Fruit fly (Drosophila melanogaster) whole organism, embryonic: ENCODE measurements around the gene CG14079.

Experiments
- BEAF-32 ChIP-seq: fragments of 200-800 bp; sonication (Bioruptor generic); optimal IDR thresholded peaks from 3 replicates; lab custom pipeline; 2017; ENCODE audit warnings: missing biosample characterization, missing genetic modification characterization, mild to moderate bottlenecking, moderate library complexity, missing genetic modification reagents
- Bgb ChIP-seq: fragments of 200-800 bp; sonication (Bioruptor generic); IDR thresholded peaks from 2 replicates; pipeline ENCODE4 v1.3.6; 2022; ENCODE audit warnings: missing biosample characterization, missing genetic modification characterization; ENCODE audit not compliant: partially characterized antibody
- CG10366 ChIP-seq: fragments of 200-800 bp; sonication (Bioruptor generic); IDR thresholded peaks from 2 replicates; pipeline ENCODE4 v1.3.6; 2022; ENCODE audit warnings: missing biosample characterization, missing genetic modification characterization
- CG10565 ChIP-seq: fragments of 200-800 bp; sonication (Bioruptor generic); optimal IDR thresholded peaks from 3 replicates; lab custom pipeline; 2016; ENCODE audit warnings: missing biosample characterization, mild to moderate bottlenecking, missing genetic modification characterization
- CG16815 ChIP-seq: fragments of 200-800 bp; sonication (Bioruptor generic); optimal IDR thresholded peaks from 3 replicates; lab custom pipeline; 2017; ENCODE audit warnings: missing biosample characterization, mild to moderate bottlenecking, missing genetic modification characterization
- CG17568 ChIP-seq: fragments of 200-800 bp; sonication (Bioruptor generic); optimal IDR thresholded peaks from 2 replicates; lab custom pipeline; 2018; ENCODE audit warnings: missing biosample characterization, mild to moderate bottlenecking, missing genetic modification characterization, moderate library complexity
- CG9437 ChIP-seq: fragments of 200-800 bp; sonication (Bioruptor generic); optimal IDR thresholded peaks from 2 replicates; lab custom pipeline; 2018; ENCODE audit warnings: missing biosample characterization, mild to moderate bottlenecking, missing genetic modification characterization
- knrl ChIP-seq: fragments of 200-800 bp; sonication (Bioruptor generic); IDR thresholded peaks from 3 replicates; pipeline ENCODE4 v1.3.6; 2022; ENCODE audit warnings: missing biosample characterization, missing genetic modification characterization; ENCODE audit not compliant: partially characterized antibody
- repo ChIP-seq: fragments of 200-800 bp; sonication (Bioruptor generic); optimal IDR thresholded peaks from 2 replicates; lab custom pipeline; 2016; ENCODE audit warnings: missing biosample characterization, missing genetic modification characterization
- tup ChIP-seq: fragments of 200-800 bp; sonication (Bioruptor generic); optimal IDR thresholded peaks from 2 replicates; lab custom pipeline; 2016; ENCODE audit warnings: missing biosample characterization, mild to moderate bottlenecking, missing genetic modification characterization, moderate library complexity
- unc-4 ChIP-seq: fragments of 200-800 bp; sonication (Bioruptor generic); IDR thresholded peaks from 2 replicates; pipeline ENCODE4 v1.3.6; 2022; ENCODE audit warnings: missing biosample characterization, missing genetic modification characterization; ENCODE audit not compliant: partially characterized antibody

- TF ChIP-seq Bgb (GFP tag; lab: Robert Waterston, UW) (no peak), repo (GFP tag; lab: Kevin White, UChicago) (no peak), CG9437 (GFP tag; lab: Kevin White, UChicago) (no peak), tup (no peak), knrl (GFP tag; lab: Robert Waterston, UW) (no peak), CG16815 (GFP tag; lab: Kevin White, UChicago) (no peak), BEAF-32 (GFP tag; lab: Kevin White, UChicago) (no peak), CG17568 (GFP tag; lab: Kevin White, UChicago) (no peak), unc-4 (GFP tag; lab: Robert Waterston, UW) (no peak), CG10366 (GFP tag; lab: Robert Waterston, UW) (no peak), CG10565 (GFP tag; lab: Kevin White, UChicago) (no peak)
Measured at dm6 chr3L:19097102-19097501, 697 bp upstream of the CG14079 start.
